Worm (Caenorhabditis elegans) whole organism, early embryonic: ENCODE data around the gene fbxa-108.

Source experiments
- B0310.2 ChIP-seq: sonication (generic microtip); optimal IDR thresholded peaks from 2 replicates; lab custom pipeline; 2016; ENCODE audit warnings: mild to moderate bottlenecking, missing genetic modification characterization, missing compliant biosample characterization
- F13C5.2 ChIP-seq: sonication (generic microtip); optimal IDR thresholded peaks from 2 replicates; lab custom pipeline; 2017; ENCODE audit warnings: mild to moderate bottlenecking, missing genetic modification characterization, inconsistent platforms, missing compliant biosample characterization
- ama-1 ChIP-seq: fragments of 150-350 bp; optimal IDR thresholded peaks from 2 replicates; lab custom pipeline; 2014
- ets-7 ChIP-seq: sonication (generic microtip); optimal IDR thresholded peaks from 2 replicates; lab custom pipeline; 2016; ENCODE audit warnings: missing genotype, missing genetic modification characterization, missing compliant biosample characterization
- flt-1 ChIP-seq: fragments of 200-800 bp; sonication (Bioruptor generic); IDR thresholded peaks from 2 replicates; pipeline ENCODE4 v1.3.6; 2022; ENCODE audit warnings: missing genetic modification characterization, missing compliant biosample characterization
- scrt-1 ChIP-seq: fragments of 200-800 bp; sonication (Bioruptor generic); IDR thresholded peaks from 2 replicates; pipeline ENCODE4 v1.3.6; 2022; ENCODE audit warnings: missing genetic modification characterization, missing compliant biosample characterization
- tbx-11 ChIP-seq: fragments of 200-800 bp; sonication (Bioruptor generic); IDR thresholded peaks from 2 replicates; pipeline ENCODE4 v1.3.6; 2022; ENCODE audit warnings: missing genetic modification characterization, missing compliant biosample characterization

DNA sequence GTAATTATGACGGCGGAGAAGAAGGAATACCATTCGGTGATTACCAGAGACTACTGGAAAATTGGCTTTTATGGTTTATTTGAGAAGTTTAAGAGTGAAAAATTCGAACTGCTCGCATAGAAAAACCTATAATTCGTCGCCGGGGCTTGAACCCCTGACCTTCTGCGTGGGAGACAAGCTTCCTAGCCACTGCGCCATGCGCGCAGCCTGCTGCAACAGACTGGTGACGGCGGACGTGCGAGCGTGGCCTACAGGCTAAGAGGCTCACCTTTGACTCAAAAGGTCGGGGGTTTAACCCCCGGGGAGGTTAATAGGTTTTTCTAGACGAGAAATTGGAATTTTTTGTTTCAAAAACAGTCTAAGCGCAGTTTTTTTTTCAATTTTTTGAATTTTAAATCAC is 5.2 kb upstream of the fbxa-108 start:
- TF ChIP-seq B0310.2 = no peak
- TF ChIP-seq ama-1 (lab: Kevin White, UChicago) = no peak
- TF ChIP-seq F13C5.2 = no peak
- TF ChIP-seq scrt-1 (GFP tag; lab: Robert Waterston, UW) = no peak
- TF ChIP-seq flt-1 = no peak
- TF ChIP-seq ets-7 = no peak
- no peak for TF ChIP-seq tbx-11 (GFP tag; lab: Robert Waterston, UW)
